Fruit fly (Drosophila melanogaster): Measurements from ENCODE around the gene CG6324.

CG6324 gene

DNA sequence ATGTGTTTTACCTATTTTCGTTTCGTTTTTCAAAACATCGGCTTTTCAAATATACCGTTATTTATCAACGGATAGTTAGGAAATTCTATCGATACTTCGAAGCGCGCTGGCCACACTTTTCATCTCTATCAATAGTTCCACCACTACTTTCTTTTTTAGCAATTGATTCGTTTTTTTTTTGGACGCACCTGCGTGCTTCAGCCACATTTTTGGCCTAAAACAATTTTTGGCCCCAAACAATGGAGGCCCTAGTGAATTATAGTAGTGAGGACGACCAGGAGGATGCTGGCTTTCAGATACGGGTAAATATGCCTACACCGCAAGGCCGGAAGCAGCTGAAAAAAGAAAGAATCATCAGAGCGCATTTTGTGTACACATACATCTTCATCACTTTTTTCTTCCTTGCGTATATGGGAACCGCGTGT is 6.4 kb downstream of the CG6324 start, which contains the start of gene CG6340 (continued):
- TF ChIP-seq crc (GFP tag; optimal IDR thresholded peaks at IDR 0.05) = no peak
- no peak for TF ChIP-seq CG16863 (GFP tag; optimal IDR thresholded peaks at IDR 0.05)
- TF ChIP-seq odd (GFP tag; optimal IDR thresholded peaks at IDR 0.05) = no peak
- peak; percentile 59; the same call in 1 of the 3 replicates for TF ChIP-seq hb (GFP tag; IDR thresholded peaks at IDR 0.05; ENCODE audit: partially characterized antibody)
- TF ChIP-seq nmo (GFP tag; optimal IDR thresholded peaks at IDR 0.05) = peak; percentile 21
- no peak for TF ChIP-seq CG1792 (GFP tag; optimal IDR thresholded peaks at IDR 0.05)
- no peak for TF ChIP-seq insv (GFP tag; optimal IDR thresholded peaks at IDR 0.05)
- no peak for TF ChIP-seq HmgZ (tag; optimal IDR thresholded peaks at IDR 0.05)
- TF ChIP-seq vnd (GFP tag; IDR thresholded peaks at IDR 0.05; ENCODE audit: partially characterized antibody) = peak; percentile 65
- TF ChIP-seq E2f1 (GFP tag; IDR thresholded peaks at IDR 0.05) = no peak
- TF ChIP-seq Atf6 (GFP tag; IDR thresholded peaks at IDR 0.05) = no peak
- no peak for TF ChIP-seq CG9727 (GFP tag; optimal IDR thresholded peaks at IDR 0.05)
- no peak for TF ChIP-seq GATAe (GFP tag; conservative IDR thresholded peaks at IDR 0.05)
- TF ChIP-seq Deaf1 (tag; optimal IDR thresholded peaks at IDR 0.05) = no peak
- no peak for TF ChIP-seq Nf-YC (tag; optimal IDR thresholded peaks at IDR 0.05)
- TF ChIP-seq ac (GFP tag; optimal IDR thresholded peaks at IDR 0.05) = no peak
- no peak for TF ChIP-seq NFAT (GFP tag; IDR thresholded peaks at IDR 0.05)
- no peak for TF ChIP-seq Atf3 (GFP tag; optimal IDR thresholded peaks at IDR 0.05)
- TF ChIP-seq Oaz (GFP tag; IDR thresholded peaks at IDR 0.05) = no peak
- TF ChIP-seq twi (tag; optimal IDR thresholded peaks at IDR 0.05) = no peak
- no peak for TF ChIP-seq sc (optimal IDR thresholded peaks at IDR 0.05)
- TF ChIP-seq sc (GFP tag; optimal IDR thresholded peaks at IDR 0.05) = no peak
- TF ChIP-seq CG30020 (tag; optimal IDR thresholded peaks at IDR 0.05) = no peak
- no peak for TF ChIP-seq CG3163 (GFP tag; optimal IDR thresholded peaks at IDR 0.05)
- TF ChIP-seq Ptx1 (GFP tag; IDR thresholded peaks at IDR 0.05) = no peak
- TF ChIP-seq CG4820 (GFP tag; optimal IDR thresholded peaks at IDR 0.05) = no peak
- no peak for TF ChIP-seq CG4730 (GFP tag; IDR thresholded peaks at IDR 0.05)
- TF ChIP-seq ttk (GFP tag; IDR thresholded peaks at IDR 0.05) = no peak
- no peak for TF ChIP-seq tgo (GFP tag; IDR thresholded peaks at IDR 0.05)
- TF ChIP-seq Trl (optimal IDR thresholded peaks at IDR 0.05) = no peak
- no peak for TF ChIP-seq Trl (GFP tag; optimal IDR thresholded peaks at IDR 0.05)
- TF ChIP-seq CG5180 (GFP tag; optimal IDR thresholded peaks at IDR 0.05) = no peak
- no peak for TF ChIP-seq CG18599 (GFP tag; optimal IDR thresholded peaks at IDR 0.05)
- no peak for TF ChIP-seq Kr (GFP tag; optimal IDR thresholded peaks at IDR 0.05)
- no peak for TF ChIP-seq CG17912 (GFP tag; optimal IDR thresholded peaks at IDR 0.05)
- no peak for TF ChIP-seq CG4424 (GFP tag; optimal IDR thresholded peaks at IDR 0.05)
- TF ChIP-seq Dll (GFP tag; IDR thresholded peaks at IDR 0.05; ENCODE audit: partially characterized antibody) = peak; percentile 73; the same call in 3 of the 4 replicates
- no peak for TF ChIP-seq CG11504 (tag; optimal IDR thresholded peaks at IDR 0.05)
- no peak for TF ChIP-seq Hr39 (optimal IDR thresholded peaks at IDR 0.05)
- TF ChIP-seq MESR4 (GFP tag; optimal IDR thresholded peaks at IDR 0.05) = peak; percentile 80
- TF ChIP-seq p53 (GFP tag; optimal IDR thresholded peaks at IDR 0.05) = no peak
- TF ChIP-seq shn (GFP tag; optimal IDR thresholded peaks at IDR 0.05) = no peak
- no peak for TF ChIP-seq CG1529 (GFP tag; optimal IDR thresholded peaks at IDR 0.05)
- TF ChIP-seq CG13424 (tag; optimal IDR thresholded peaks at IDR 0.05) = no peak
- TF ChIP-seq al (GFP tag; IDR thresholded peaks at IDR 0.05) = no peak
- no peak for TF ChIP-seq CG8765 (GFP tag; IDR thresholded peaks at IDR 0.05)
- TF ChIP-seq Max (GFP tag; optimal IDR thresholded peaks at IDR 0.05) = peak; percentile 11
- no peak for TF ChIP-seq kay (GFP tag; optimal IDR thresholded peaks at IDR 0.05)
- no peak for TF ChIP-seq dysf (GFP tag; IDR thresholded peaks at IDR 0.05)
- TF ChIP-seq fd64A (GFP tag; optimal IDR thresholded peaks at IDR 0.05) = no peak
- TF ChIP-seq CG17612 (GFP tag; IDR thresholded peaks at IDR 0.05) = no peak
- TF ChIP-seq Elba2 (GFP tag; optimal IDR thresholded peaks at IDR 0.05) = no peak
- TF ChIP-seq CG10979 (tag; optimal IDR thresholded peaks at IDR 0.05) = no peak
- no peak for TF ChIP-seq eyg (GFP tag; optimal IDR thresholded peaks at IDR 0.05)
